Fruit fly (Drosophila melanogaster): ENCODE results near the gene CG14864.
A peak's percentile ranks its signal among the peaks of the same experiment; 100 is the strongest.

Gene CG14864

DNA sequence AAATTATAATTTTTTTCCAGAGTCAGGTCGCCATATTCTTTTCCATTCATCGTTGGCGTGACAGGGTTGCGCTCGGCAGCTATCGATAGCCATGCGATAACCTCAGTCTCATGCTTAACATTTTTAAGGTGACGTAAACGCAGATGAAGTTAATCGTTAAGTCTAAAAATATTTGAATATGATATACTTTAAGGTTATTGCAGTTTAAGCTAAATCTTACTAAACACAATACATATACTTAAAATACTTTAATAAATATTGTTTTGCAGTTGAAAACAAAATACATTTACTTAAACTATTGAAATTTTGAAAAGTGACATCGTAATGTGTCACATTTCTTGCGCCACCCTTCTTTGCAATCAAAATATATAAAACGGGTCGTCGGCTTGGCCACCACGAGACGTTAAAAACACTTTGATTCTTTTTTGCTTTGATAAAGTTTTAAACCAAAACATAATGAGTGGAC lies 6.9 kb upstream of the CG14864 start, which contains the start of the genes Cp190 and CG4338 (continued):
- TF ChIP-seq CG4707 (GFP tag; optimal IDR thresholded peaks at IDR 0.05): peak; percentile 92
- peak; percentile 98 for TF ChIP-seq nerfin-1 (tag; optimal IDR thresholded peaks at IDR 0.05)
- peak; percentile 95 for TF ChIP-seq CG13123 (GFP tag; optimal IDR thresholded peaks at IDR 0.05)
- TF ChIP-seq Dip2 (GFP tag; IDR thresholded peaks at IDR 0.05): peak; percentile 75
- TF ChIP-seq hkb (optimal IDR thresholded peaks at IDR 0.05): no peak
- peak; percentile 97 for TF ChIP-seq hkb (GFP tag; IDR thresholded peaks at IDR 0.05)
- TF ChIP-seq lola (GFP tag; optimal IDR thresholded peaks at IDR 0.05): peak in 1 of 3 experiments; percentile 99
- TF ChIP-seq tll (GFP tag; optimal IDR thresholded peaks at IDR 0.05): peak; percentile 83 to 87
- peak; percentile 91 for TF ChIP-seq CG13624 (GFP tag; optimal IDR thresholded peaks at IDR 0.05)
- TF ChIP-seq wek (GFP tag; optimal IDR thresholded peaks at IDR 0.05): peak; percentile 86
- TF ChIP-seq CG14441 (GFP tag; IDR thresholded peaks at IDR 0.05): peak; percentile 95
- peak; percentile 76 for TF ChIP-seq CG1024 (GFP tag; IDR thresholded peaks at IDR 0.05)
- TF ChIP-seq CHES-1-like (GFP tag; optimal IDR thresholded peaks at IDR 0.05): peak; percentile 89
- TF ChIP-seq Myb (GFP tag; optimal IDR thresholded peaks at IDR 0.05): peak; percentile 79
- peak; percentile 95 for TF ChIP-seq ci (GFP tag; IDR thresholded peaks at IDR 0.05)
- TF ChIP-seq CG15269 (tag; optimal IDR thresholded peaks at IDR 0.05): peak; percentile 99
- TF ChIP-seq CG3847 (GFP tag; IDR thresholded peaks at IDR 0.05): peak; percentile 98
- TF ChIP-seq pan (optimal IDR thresholded peaks at IDR 0.05): no peak
- peak in 1 of 2 experiments; percentile 97 for TF ChIP-seq pan (GFP tag; optimal IDR thresholded peaks at IDR 0.05 in 1 of 2, IDR thresholded peaks at IDR 0.05 in 1 of 2)
- peak; percentile 99 for TF ChIP-seq sug (tag; optimal IDR thresholded peaks at IDR 0.05)
- TF ChIP-seq ham (GFP tag; IDR thresholded peaks at IDR 0.05): peak; percentile 89
- peak; percentile 99 for TF ChIP-seq CG30403 (GFP tag; optimal IDR thresholded peaks at IDR 0.05)
- peak; percentile 81 for TF ChIP-seq CG15479 (GFP tag; optimal IDR thresholded peaks at IDR 0.05)
- TF ChIP-seq Fer2 (tag; optimal IDR thresholded peaks at IDR 0.05): peak; percentile 99
- TF ChIP-seq CG3407 (GFP tag; optimal IDR thresholded peaks at IDR 0.05): peak; percentile 96
- peak; percentile 98 for TF ChIP-seq Ptx1 (GFP tag; IDR thresholded peaks at IDR 0.05)
- peak; percentile 81 for TF ChIP-seq Side (GFP tag; optimal IDR thresholded peaks at IDR 0.05)
- TF ChIP-seq Jarid2 (GFP tag; optimal IDR thresholded peaks at IDR 0.05): peak; percentile 84
- TF ChIP-seq CG13296 (GFP tag; optimal IDR thresholded peaks at IDR 0.05): peak; percentile 99
- peak; percentile 63 for TF ChIP-seq ftz-f1 (GFP tag; optimal IDR thresholded peaks at IDR 0.05)
- TF ChIP-seq CG9609 (GFP tag; optimal IDR thresholded peaks at IDR 0.05): peak; percentile 89
- peak; percentile 96 for TF ChIP-seq so (GFP tag; IDR thresholded peaks at IDR 0.05)
- peak; percentile 98 for TF ChIP-seq Hr3 (GFP tag; optimal IDR thresholded peaks at IDR 0.05)
- TF ChIP-seq slou (GFP tag; optimal IDR thresholded peaks at IDR 0.05): peak; percentile 91
- peak; percentile 66 for TF ChIP-seq repo (GFP tag; optimal IDR thresholded peaks at IDR 0.05)
- TF ChIP-seq B-H1 (GFP tag; IDR thresholded peaks at IDR 0.05): peak; percentile 91
- peak; percentile 95 for TF ChIP-seq Usf (GFP tag; optimal IDR thresholded peaks at IDR 0.05)
- TF ChIP-seq Dek (tag; optimal IDR thresholded peaks at IDR 0.05): peak; percentile 98
- peak; percentile 72 for TF ChIP-seq NC2α (GFP tag; optimal IDR thresholded peaks at IDR 0.05)
- peak; percentile 52 for TF ChIP-seq her (GFP tag; optimal IDR thresholded peaks at IDR 0.05)
- peak; percentile 97 for TF ChIP-seq CG10654 (GFP tag; optimal IDR thresholded peaks at IDR 0.05)
- peak; percentile 61 for TF ChIP-seq MESR4 (GFP tag; optimal IDR thresholded peaks at IDR 0.05)
- peak; percentile 98 for TF ChIP-seq Sox102F (GFP tag; optimal IDR thresholded peaks at IDR 0.05)
- peak; percentile 89 for TF ChIP-seq CG8359 (GFP tag; optimal IDR thresholded peaks at IDR 0.05; ENCODE audit: borderline replicate concordance)
- TF ChIP-seq Dip3 (GFP tag; optimal IDR thresholded peaks at IDR 0.05): peak; percentile 90
- peak; percentile 91 for TF ChIP-seq CG17186 (GFP tag; optimal IDR thresholded peaks at IDR 0.05)
- peak; percentile 98 for TF ChIP-seq twi (tag; optimal IDR thresholded peaks at IDR 0.05)
- no peak for TF ChIP-seq corto (GFP tag; optimal IDR thresholded peaks at IDR 0.05)
- TF ChIP-seq Aef1 (GFP tag; IDR thresholded peaks at IDR 0.05): peak; percentile 93
- TF ChIP-seq CG10274 (GFP tag; optimal IDR thresholded peaks at IDR 0.05): peak; percentile 90
- peak; percentile 98 for TF ChIP-seq CG1233 (GFP tag; optimal IDR thresholded peaks at IDR 0.05)

All from whole organism, embryonic.